Worm (Caenorhabditis elegans) whole organism, young adult: ENCODE data around the gene cyp-25A4.

Experiments used
- aptf-3 ChIP-seq: fragments of 200-800 bp; sonication (Bioruptor generic); IDR thresholded peaks from 2 replicates; pipeline ENCODE4 v1.3.6; 2022; ENCODE audit warnings: missing genetic modification characterization, missing compliant biosample characterization
- hsf-1 ChIP-seq: fragments of 200-800 bp; sonication (Bioruptor generic); IDR thresholded peaks from 2 replicates; pipeline ENCODE4 v1.3.6; 2022; ENCODE audit warnings: missing genetic modification reagents, missing genetic modification characterization, missing compliant biosample characterization
- lir-1 ChIP-seq: fragments of 200-800 bp; sonication (Bioruptor generic); conservative IDR thresholded peaks from 2 replicates; pipeline ENCODE4 v1.3.6; 2022; ENCODE audit warnings: missing genetic modification reagents, missing genetic modification characterization, missing compliant biosample characterization
- mel-28 ChIP-seq: sonication (generic microtip); optimal IDR thresholded peaks from 2 replicates; lab custom pipeline; 2016; ENCODE audit warnings: borderline replicate concordance, mild to moderate bottlenecking, missing genetic modification characterization, missing compliant biosample characterization

ce11 chrIII:3820134-3820533 lies 31.7 kb downstream of the cyp-25A4 start:
- TF ChIP-seq aptf-3 (GFP tag; lab: Robert Waterston, UW) (no peak), mel-28 (tag; lab: Kevin White, UChicago) (no peak), hsf-1 (GFP tag; lab: Robert Waterston, UW) (no peak), lir-1 (GFP tag; lab: Robert Waterston, UW) (no peak)
